Fruit fly (Drosophila melanogaster): ENCODE measurements around the gene CG1309.

- no peak for TF ChIP-seq toe (GFP tag; optimal IDR thresholded peaks at IDR 0.05)
- TF ChIP-seq pad (GFP tag; optimal IDR thresholded peaks at IDR 0.05), result no peak
- no peak for TF ChIP-seq CG12768 (GFP tag; optimal IDR thresholded peaks at IDR 0.05)
- no peak for TF ChIP-seq Mnt (GFP tag; optimal IDR thresholded peaks at IDR 0.05)
- no peak for TF ChIP-seq cic (GFP tag; optimal IDR thresholded peaks at IDR 0.05)
- TF ChIP-seq Hr96 (GFP tag; optimal IDR thresholded peaks at IDR 0.05), result no peak
- TF ChIP-seq CG1620 (GFP tag; optimal IDR thresholded peaks at IDR 0.05), result no peak
- TF ChIP-seq Crg-1 (GFP tag; optimal IDR thresholded peaks at IDR 0.05), result no peak
- TF ChIP-seq CG7101 (tag; optimal IDR thresholded peaks at IDR 0.05), result no peak
- no peak for TF ChIP-seq kay (GFP tag; ENCODE audit: borderline replicate concordance)
- TF ChIP-seq Clk (GFP tag; optimal IDR thresholded peaks at IDR 0.05), result no peak
- TF ChIP-seq CG5204 (GFP tag; optimal IDR thresholded peaks at IDR 0.05), result no peak
- TF ChIP-seq cnc (optimal IDR thresholded peaks at IDR 0.05), result no peak
- no peak for TF ChIP-seq CG14711 (tag; optimal IDR thresholded peaks at IDR 0.05)
Observed at dm6 chr3L:4263502-4263901, 4.3 kb downstream of the CG1309 start, which contains the start of gene CG1273.

All from whole organism, adult.